Fruit fly (Drosophila melanogaster) whole organism, adult: Measurements from ENCODE around the gene CG9377.

Source experiments
- CG11617 ChIP-seq: fragments of 200-800 bp; sonication (Bioruptor generic); optimal IDR thresholded peaks from 2 replicates; lab custom pipeline; 2017; ENCODE audit warnings: mild to moderate bottlenecking, missing biosample characterization, missing genetic modification reagents, missing genetic modification characterization
- CG12768 ChIP-seq: fragments of 200-800 bp; sonication (Bioruptor generic); optimal IDR thresholded peaks from 2 replicates; lab custom pipeline; 2017; ENCODE audit warnings: missing biosample characterization, missing genetic modification characterization, mild to moderate bottlenecking, moderate library complexity, missing genetic modification reagents
- CG14711 ChIP-seq: fragments of 200-800 bp; sonication (Bioruptor generic); optimal IDR thresholded peaks from 2 replicates; lab custom pipeline; 2018; ENCODE audit warnings: missing biosample characterization, mild to moderate bottlenecking, missing genetic modification characterization, moderate library complexity
- CG1620 ChIP-seq: fragments of 200-800 bp; sonication (Bioruptor generic); optimal IDR thresholded peaks from 2 replicates; lab custom pipeline; 2016; ENCODE audit warnings: missing biosample characterization, missing genetic modification characterization
- CG33017 ChIP-seq: fragments of 200-800 bp; sonication (Bioruptor generic); optimal IDR thresholded peaks from 2 replicates; lab custom pipeline; 2018; ENCODE audit warnings: missing biosample characterization, mild to moderate bottlenecking, missing genetic modification characterization, moderate library complexity
- CG5204 ChIP-seq: fragments of 200-800 bp; sonication (Bioruptor generic); optimal IDR thresholded peaks from 2 replicates; lab custom pipeline; 2016; ENCODE audit warnings: missing biosample characterization, missing genetic modification characterization
- CG7045 ChIP-seq: fragments of 200-800 bp; sonication (Bioruptor generic); optimal IDR thresholded peaks from 2 replicates; lab custom pipeline; 2017; ENCODE audit warnings: missing biosample characterization, mild to moderate bottlenecking, missing genetic modification characterization
- CG7101 ChIP-seq: fragments of 200-800 bp; sonication (Bioruptor generic); optimal IDR thresholded peaks from 2 replicates; lab custom pipeline; 2018; ENCODE audit warnings: missing biosample characterization, mild to moderate bottlenecking, missing genetic modification characterization, moderate library complexity
- Clk ChIP-seq: fragments of 200-800 bp; sonication (Bioruptor generic); optimal IDR thresholded peaks from 2 replicates; lab custom pipeline; 2017; ENCODE audit warnings: missing biosample characterization, missing genetic modification characterization
- Crg-1 ChIP-seq: fragments of 200-800 bp; sonication (Bioruptor generic); optimal IDR thresholded peaks from 2 replicates; lab custom pipeline; 2016; ENCODE audit warnings: missing biosample characterization, missing genetic modification characterization
- Hr96 ChIP-seq: fragments of 200-800 bp; sonication (Bioruptor generic); optimal IDR thresholded peaks from 2 replicates; lab custom pipeline; 2016; ENCODE audit warnings: missing biosample characterization, missing genetic modification characterization
- Mnt ChIP-seq: fragments of 200-800 bp; sonication (Bioruptor generic); optimal IDR thresholded peaks from 2 replicates; lab custom pipeline; 2016; ENCODE audit warnings: missing biosample characterization, mild to moderate bottlenecking, missing genetic modification characterization
- bab1 ChIP-seq: fragments of 200-800 bp; sonication (Bioruptor generic); optimal IDR thresholded peaks from 3 replicates; lab custom pipeline; 2019; ENCODE audit warnings: missing biosample characterization, mild to moderate bottlenecking, missing genetic modification characterization, moderate library complexity
- cic ChIP-seq: fragments of 200-800 bp; sonication (Bioruptor generic); optimal IDR thresholded peaks from 2 replicates; lab custom pipeline; 2017; ENCODE audit warnings: missing biosample characterization, mild to moderate bottlenecking, missing genetic modification characterization, moderate library complexity
- cnc ChIP-seq, 2 experiments: fragments of >200 bp; optimal IDR thresholded peaks; 2 replicates each; lab custom pipeline; 2017
- kay ChIP-seq: fragments of 200-800 bp; sonication (Bioruptor generic); peaks from one replicate; lab custom pipeline; 2016; ENCODE audit warnings: missing biosample characterization, missing genetic modification characterization, borderline replicate concordance
- ovo ChIP-seq: fragments of 200-800 bp; sonication (Bioruptor generic); optimal IDR thresholded peaks from 2 replicates; lab custom pipeline; 2016; ENCODE audit warnings: missing biosample characterization, missing genetic modification characterization
- pad ChIP-seq: fragments of 200-800 bp; sonication (Bioruptor generic); optimal IDR thresholded peaks from 3 replicates; lab custom pipeline; 2017; ENCODE audit warnings: missing biosample characterization, missing genetic modification characterization, mild to moderate bottlenecking, moderate library complexity, missing genetic modification reagents
- tj ChIP-seq: fragments of 200-800 bp; sonication (Bioruptor generic); optimal IDR thresholded peaks from 3 replicates; lab custom pipeline; 2017; ENCODE audit warnings: missing biosample characterization, mild to moderate bottlenecking, missing genetic modification characterization, moderate library complexity
- toe ChIP-seq: fragments of 200-800 bp; sonication (Bioruptor generic); optimal IDR thresholded peaks from 2 replicates; lab custom pipeline; 2016; ENCODE audit warnings: missing biosample characterization, missing genetic modification characterization

CG9377 gene

DNA sequence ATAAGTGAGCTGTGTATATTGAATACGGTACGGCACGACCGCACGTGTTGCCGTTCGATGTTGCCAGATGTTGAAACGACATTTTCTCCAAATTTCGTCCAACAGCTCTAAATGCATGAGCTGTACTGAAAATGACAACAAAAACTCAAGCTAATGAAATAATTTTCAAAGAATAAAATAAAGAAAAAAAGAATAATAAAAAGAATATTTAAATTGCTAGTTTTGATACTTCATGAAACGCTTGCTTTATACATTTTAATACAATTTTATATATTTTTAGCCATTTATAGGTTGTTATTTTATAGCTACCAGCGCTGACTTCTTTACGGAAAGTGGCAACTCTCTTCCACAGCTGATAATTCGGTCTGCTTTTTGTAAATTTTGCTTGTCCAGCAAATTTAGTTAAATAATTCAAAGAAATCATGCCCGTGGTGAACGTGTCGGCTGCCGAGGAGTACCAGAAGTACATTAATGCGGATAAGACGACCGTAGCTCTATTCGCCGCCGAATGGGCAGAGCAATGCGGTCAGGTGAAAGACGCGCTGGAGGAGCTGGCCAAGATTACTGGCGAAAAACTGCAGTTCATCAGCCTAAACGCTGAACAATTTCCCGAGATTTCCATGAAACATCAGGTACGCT lies 4.9 kb upstream of the CG9377 start, which contains the start of the genes Nnp-1 and Grx3:
TSS of gene Nnp-1 (minus strand) at position 81 of the 639 bp plus-strand sequence.
TSS of gene Grx3 (plus strand) at position 339 of the 639 bp plus-strand sequence.
- TF ChIP-seq Hr96 (no peak), toe (GFP tag; lab: Kevin White, UChicago) (peak; percentile 54), tj (GFP tag; lab: Kevin White, UChicago) (peak; percentile 98), CG11617 (GFP tag; lab: Kevin White, UChicago) (peak; percentile 68), Mnt (GFP tag; lab: Kevin White, UChicago) (peak; percentile 98), ovo (GFP tag; lab: Kevin White, UChicago) (peak; percentile 45), CG1620 (GFP tag; lab: Kevin White, UChicago) (peak; percentile 48), cic (GFP tag; lab: Kevin White, UChicago) (peak; percentile 43), Crg-1 (peak; percentile 40), CG12768 (GFP tag; lab: Kevin White, UChicago) (peak; percentile 48), CG7045 (GFP tag; lab: Kevin White, UChicago) (peak; percentile 72), CG14711 (tag; lab: Kevin White, UChicago) (peak; percentile 87), CG5204 (peak; percentile 16), cnc (optimal IDR thresholded peaks at IDR 0.05; lab: Kevin White, UChicago) (no peak), kay (GFP tag; lab: Kevin White, UChicago) (no peak), pad (GFP tag; lab: Kevin White, UChicago) (peak; percentile 54), Clk (GFP tag; lab: Kevin White, UChicago) (no peak), bab1 (GFP tag; lab: Kevin White, UChicago) (peak; percentile 80), CG33017 (tag; lab: Kevin White, UChicago) (peak; percentile 68), CG7101 (tag; lab: Kevin White, UChicago) (peak; percentile 78)

DNA sequence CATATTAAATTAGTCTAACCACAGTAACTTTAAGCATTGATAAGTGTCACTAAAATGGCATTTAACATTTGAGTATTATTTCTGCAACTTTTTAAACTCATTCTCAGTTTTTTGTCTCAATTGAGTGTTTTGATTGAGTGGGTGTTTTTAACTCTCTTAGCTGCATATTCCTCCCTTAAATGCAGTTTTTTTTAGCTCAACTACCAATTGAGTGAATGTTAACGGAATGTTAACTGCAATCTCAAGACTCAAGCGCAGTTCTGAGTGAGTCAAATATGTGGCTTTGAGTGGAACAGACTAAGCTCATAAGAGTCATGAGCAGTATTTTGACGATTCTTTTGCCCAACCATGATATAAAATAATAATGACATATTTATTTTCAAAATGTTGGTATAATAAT lies 1.6 kb upstream of the CG9377 start:
- TF ChIP-seq Hr96, result no peak
- TF ChIP-seq CG5204, result no peak
- TF ChIP-seq kay (GFP tag; lab: Kevin White, UChicago), result peak; percentile 52

DNA sequence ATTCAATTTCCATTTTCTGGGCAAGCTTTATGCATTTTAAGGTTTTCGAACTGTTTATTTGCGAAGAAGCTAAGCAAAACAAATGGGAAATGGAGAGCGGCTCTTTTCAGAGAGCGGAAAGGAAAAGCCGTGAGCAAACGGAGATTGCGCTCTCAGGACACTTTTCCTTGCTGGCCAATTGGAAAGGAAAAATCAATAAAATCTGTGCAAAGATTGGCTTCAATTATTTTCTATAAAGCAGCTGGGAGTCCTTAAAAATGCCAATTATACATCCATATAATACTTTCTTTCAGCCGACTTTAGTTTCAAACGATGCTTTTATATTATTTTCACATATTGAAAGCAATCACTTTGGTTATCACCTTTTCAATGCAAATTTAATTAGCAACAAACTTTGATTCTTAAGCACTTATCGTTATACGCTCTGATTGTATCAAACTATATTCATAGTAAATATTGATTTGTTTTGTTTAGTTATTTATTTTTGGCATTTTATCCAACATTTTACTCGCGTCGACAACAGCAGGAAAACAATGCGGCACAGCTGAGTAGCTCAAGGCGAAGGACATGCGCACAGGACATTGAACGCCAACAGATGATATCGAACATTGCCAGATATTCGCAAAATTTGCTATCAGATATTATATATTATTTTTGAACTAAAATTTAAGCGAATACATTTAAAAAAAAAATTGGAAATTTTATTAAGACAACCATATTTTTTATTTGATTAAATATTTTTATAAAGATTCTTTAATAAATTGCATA lies 6.6 kb downstream of the CG9377 start, which contains the start of gene CG9395:
TSS of gene CG9395 (minus strand) at position 494 of the 768 bp plus-strand sequence.
- TF ChIP-seq cic (GFP tag; lab: Kevin White, UChicago) (no peak), pad (GFP tag; lab: Kevin White, UChicago) (no peak), CG1620 (GFP tag; lab: Kevin White, UChicago) (no peak), CG7045 (GFP tag; lab: Kevin White, UChicago) (no peak), Mnt (GFP tag; lab: Kevin White, UChicago) (no peak), CG7101 (tag; lab: Kevin White, UChicago) (no peak), Hr96 (no peak), tj (GFP tag; lab: Kevin White, UChicago) (no peak), kay (GFP tag; lab: Kevin White, UChicago) (no peak), Crg-1 (no peak), bab1 (GFP tag; lab: Kevin White, UChicago) (no peak), cnc (optimal IDR thresholded peaks at IDR 0.05; lab: Kevin White, UChicago) (no peak), CG5204 (no peak), toe (GFP tag; lab: Kevin White, UChicago) (no peak), CG11617 (GFP tag; lab: Kevin White, UChicago) (no peak), Clk (GFP tag; lab: Kevin White, UChicago) (no peak)

DNA sequence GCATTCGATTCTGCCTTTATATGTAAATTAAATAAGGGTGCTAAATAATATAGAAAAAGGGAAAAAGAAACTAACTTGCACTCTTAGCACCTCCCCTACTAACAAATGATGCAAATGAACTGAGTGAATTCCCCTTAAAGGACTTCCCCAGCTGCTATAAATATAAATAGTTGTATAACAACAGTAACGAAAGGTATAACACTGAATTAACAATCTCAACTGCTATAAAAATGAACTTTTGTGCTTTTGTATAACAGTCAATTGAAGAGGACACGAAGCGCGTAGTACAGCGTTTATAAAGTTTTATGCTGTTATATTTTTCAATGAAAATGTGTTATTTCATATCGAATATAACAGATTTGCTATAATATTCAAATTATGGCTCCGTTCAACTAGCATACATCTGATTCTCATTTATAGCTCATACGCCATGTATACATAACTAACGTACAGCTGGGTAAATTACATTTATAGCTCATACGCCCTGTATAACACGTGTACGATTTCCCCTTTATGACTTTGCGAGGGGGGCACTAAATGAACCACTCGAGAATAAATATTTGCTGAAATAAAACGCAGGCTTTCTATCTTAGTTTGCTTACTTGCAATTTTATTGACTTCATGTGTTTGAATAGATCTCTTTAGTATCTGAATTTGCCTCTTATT lies 12.0 kb downstream of the CG9377 start:
- TF ChIP-seq kay (GFP tag; lab: Kevin White, UChicago) (peak; percentile 38), tj (GFP tag; lab: Kevin White, UChicago) (no peak), CG7101 (tag; lab: Kevin White, UChicago) (peak; percentile 15), pad (GFP tag; lab: Kevin White, UChicago) (peak; percentile 94)

DNA sequence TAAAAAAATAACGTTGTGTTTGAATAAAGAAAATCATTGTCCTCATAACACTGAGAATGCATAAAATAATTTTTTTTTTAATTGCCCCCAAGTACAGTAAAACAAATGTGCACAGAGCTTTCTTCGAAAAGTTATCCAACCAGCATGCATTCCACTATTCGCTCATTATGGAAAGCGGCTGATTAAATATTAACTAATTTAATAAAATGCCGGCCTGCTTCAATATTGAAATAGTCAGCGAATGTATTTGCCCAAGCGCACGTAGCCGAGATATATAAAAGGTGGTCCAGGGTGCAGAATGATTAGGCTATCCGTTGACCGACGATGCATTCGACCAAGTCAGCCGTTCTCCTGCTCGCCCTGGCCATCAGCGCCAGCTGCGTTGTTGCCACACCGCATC lies 13.9 kb downstream of the CG9377 start, which contains the start of gene CG16826:
TSS of gene CG16826 (plus strand) at position 301 of the 400 bp plus-strand sequence.
- TF ChIP-seq pad (GFP tag; lab: Kevin White, UChicago) (no peak), toe (GFP tag; lab: Kevin White, UChicago) (no peak), CG14711 (tag; lab: Kevin White, UChicago) (no peak), CG11617 (GFP tag; lab: Kevin White, UChicago) (no peak), kay (GFP tag; lab: Kevin White, UChicago) (peak; percentile 54), CG33017 (tag; lab: Kevin White, UChicago) (no peak), CG12768 (GFP tag; lab: Kevin White, UChicago) (no peak), Hr96 (no peak), Crg-1 (no peak), CG1620 (GFP tag; lab: Kevin White, UChicago) (no peak), CG5204 (no peak), bab1 (GFP tag; lab: Kevin White, UChicago) (no peak), cnc (optimal IDR thresholded peaks at IDR 0.05; lab: Kevin White, UChicago) (no peak), CG7045 (GFP tag; lab: Kevin White, UChicago) (no peak), CG7101 (tag; lab: Kevin White, UChicago) (peak; percentile 18), Clk (GFP tag; lab: Kevin White, UChicago) (no peak)
